Worm (Caenorhabditis elegans) whole organism, late embryonic: ENCODE data around the gene fbxa-59.

Experiments used
- dve-1 ChIP-seq: sonication (generic microtip); optimal IDR thresholded peaks from 2 replicates; lab custom pipeline; 2017; ENCODE audit warnings: antibody characterized with exemption, mild to moderate bottlenecking, missing genetic modification characterization, missing compliant biosample characterization
- eyg-1 ChIP-seq: sonication (generic microtip); optimal IDR thresholded peaks from 2 replicates; lab custom pipeline; 2016; ENCODE audit warnings: missing genotype, missing genetic modification characterization, missing compliant biosample characterization
- fkh-10 ChIP-seq: fragments of 150-350 bp; optimal IDR thresholded peaks from 2 replicates; lab custom pipeline; 2014; ENCODE audit warnings: missing biosample characterization, missing genetic modification reagents, missing genetic modification characterization
- fkh-6 ChIP-seq: sonication (generic microtip); optimal IDR thresholded peaks from 2 replicates; lab custom pipeline; 2016; ENCODE audit warnings: missing genetic modification characterization, missing compliant biosample characterization
- lin-11 ChIP-seq: fragments of 200-800 bp; sonication (Bioruptor generic); optimal IDR thresholded peaks from 2 replicates; lab custom pipeline; 2018; ENCODE audit warnings: mild to moderate bottlenecking, missing genetic modification characterization, missing compliant biosample characterization
- madf-2 ChIP-seq: sonication (generic microtip); optimal IDR thresholded peaks from 2 replicates; lab custom pipeline; 2017; ENCODE audit warnings: missing genetic modification characterization, missing compliant biosample characterization
- nfya-1 ChIP-seq: sonication (generic microtip); optimal IDR thresholded peaks from 2 replicates; lab custom pipeline; 2017; ENCODE audit warnings: missing genetic modification characterization, mild to moderate bottlenecking, missing compliant biosample characterization, antibody characterized with exemption, moderate library complexity
- npax-4 ChIP-seq: sonication (generic microtip); optimal IDR thresholded peaks from 2 replicates; lab custom pipeline; 2016; ENCODE audit warnings: missing genetic modification characterization, missing compliant biosample characterization

- no peak for TF ChIP-seq lin-11 (tag; lab: Kevin White, UChicago)
- no peak for TF ChIP-seq fkh-10 (GFP tag; lab: Kevin White, UChicago)
- no peak for TF ChIP-seq fkh-6 (tag; lab: Kevin White, UChicago)
- TF ChIP-seq madf-2 (tag; lab: Kevin White, UChicago): no peak
- no peak for TF ChIP-seq eyg-1 (tag; lab: Kevin White, UChicago)
- TF ChIP-seq nfya-1 (tag; lab: Kevin White, UChicago): no peak
- no peak for TF ChIP-seq dve-1 (tag; lab: Kevin White, UChicago)
- no peak for TF ChIP-seq npax-4 (tag; lab: Kevin White, UChicago)
Measured at ce11 chrIII:989558-989957, 46.3 kb upstream of the fbxa-59 start.
